Fruit fly (Drosophila melanogaster) Kc167 (cell line): Measurements from ENCODE around the gene BORCS5.

Experiments
- Myc ChIP-seq: fragments of >200 bp; optimal IDR thresholded peaks from 2 replicates; lab custom pipeline; 2017; ENCODE audit warnings: missing external identifiers
- Sin3A ChIP-seq: fragments of >200 bp; optimal IDR thresholded peaks from 2 replicates; lab custom pipeline; 2018; ENCODE audit warnings: missing external identifiers
- h ChIP-seq: fragments of >200 bp; optimal IDR thresholded peaks from 3 replicates; lab custom pipeline; 2018; ENCODE audit warnings: missing external identifiers
- insv ChIP-seq: fragments of >200 bp; optimal IDR thresholded peaks from 3 replicates; lab custom pipeline; 2018; ENCODE audit warnings: missing external identifiers
- psq ChIP-seq: fragments of >200 bp; optimal IDR thresholded peaks from 2 replicates; lab custom pipeline; 2017; ENCODE audit warnings: missing external identifiers
- ttk ChIP-seq: sonication (Bioruptor generic); optimal IDR thresholded peaks from 2 replicates; lab custom pipeline; 2017; ENCODE audit warnings: missing external identifiers

BORCS5 gene

dm6 chrX:11856867-11857266 is 15.7 kb downstream of the BORCS5 start:
- TF ChIP-seq insv (no peak), h (lab: Kevin White, UChicago) (no peak), Sin3A (lab: Kevin White, UChicago) (no peak), psq (lab: Kevin White, UChicago) (no peak)

dm6 chrX:11855950-11856349 is 16.6 kb downstream of the BORCS5 start:
- TF ChIP-seq Sin3A (lab: Kevin White, UChicago) (no peak), ttk (no peak), Myc (no peak), insv (no peak), h (lab: Kevin White, UChicago) (no peak), psq (lab: Kevin White, UChicago) (no peak)

- TF ChIP-seq ttk (no peak), Myc (no peak), h (lab: Kevin White, UChicago) (no peak), Sin3A (lab: Kevin White, UChicago) (no peak), psq (lab: Kevin White, UChicago) (no peak), insv (no peak)
Observed at dm6 chrX:11854758-11855465, 17.7 kb downstream of the BORCS5 start, which contains the start of the genes CG10347 and ATP7. CG10347 (minus strand) TSS chrX:11854931. ATP7 (plus strand) TSS chrX:11855022.

dm6 chrX:11852310-11852709 is 20.3 kb downstream of the BORCS5 start, which contains the start of gene p24-1:
p24-1 (minus strand) TSS chrX:11852530.
- no peak for TF ChIP-seq insv
- TF ChIP-seq Myc = no peak
- TF ChIP-seq Sin3A (lab: Kevin White, UChicago) = no peak
- no peak for TF ChIP-seq ttk
- TF ChIP-seq psq (lab: Kevin White, UChicago) = no peak
- no peak for TF ChIP-seq h (lab: Kevin White, UChicago)

- TF ChIP-seq psq (lab: Kevin White, UChicago) = no peak
- no peak for TF ChIP-seq ttk
- no peak for TF ChIP-seq Sin3A (lab: Kevin White, UChicago)
- no peak for TF ChIP-seq h (lab: Kevin White, UChicago)
- no peak for TF ChIP-seq Myc
- no peak for TF ChIP-seq insv
Observed at dm6 chrX:11849267-11849666, 23.3 kb downstream of the BORCS5 start.

dm6 chrX:11848507-11849264 is 23.9 kb downstream of the BORCS5 start:
- TF ChIP-seq Sin3A (lab: Kevin White, UChicago) (no peak), Myc (no peak)

dm6 chrX:11846049-11846718 is 26.4 kb downstream of the BORCS5 start, which contains the start of gene CG15740:
CG15740 (minus strand) TSS chrX:11846099.
- TF ChIP-seq Myc (no peak), insv (no peak), psq (lab: Kevin White, UChicago) (no peak), h (lab: Kevin White, UChicago) (no peak), ttk (no peak), Sin3A (lab: Kevin White, UChicago) (no peak)

- TF ChIP-seq insv (no peak), Sin3A (lab: Kevin White, UChicago) (no peak), h (lab: Kevin White, UChicago) (no peak), Myc (no peak), psq (lab: Kevin White, UChicago) (no peak), ttk (no peak)
Observed at dm6 chrX:11841702-11842378, 30.7 kb downstream of the BORCS5 start.

dm6 chrX:11839308-11839707 is 33.3 kb downstream of the BORCS5 start, which contains the start of gene Cyp28c1:
Cyp28c1 (plus strand) TSS chrX:11839608.
- no peak for TF ChIP-seq Myc
- TF ChIP-seq psq (lab: Kevin White, UChicago) = no peak
- no peak for TF ChIP-seq insv
- TF ChIP-seq ttk = no peak
- no peak for TF ChIP-seq h (lab: Kevin White, UChicago)
- no peak for TF ChIP-seq Sin3A (lab: Kevin White, UChicago)

dm6 chrX:11837926-11838325 is 34.7 kb downstream of the BORCS5 start, which contains the start of gene CG15741:
CG15741 (minus strand) TSS chrX:11838026.
- no peak for TF ChIP-seq insv

- TF ChIP-seq Myc (no peak), insv (no peak), ttk (no peak), h (lab: Kevin White, UChicago) (no peak), psq (lab: Kevin White, UChicago) (no peak), Sin3A (lab: Kevin White, UChicago) (no peak)
Observed at dm6 chrX:11828336-11829007, 44.1 kb downstream of the BORCS5 start.
